Fruit fly (Drosophila melanogaster) whole organism, embryonic: Measurements from ENCODE around the gene CG16727.

Experiments
- B-H1 ChIP-seq: fragments of 200-800 bp; sonication (Bioruptor generic); IDR thresholded peaks from 3 replicates; pipeline ENCODE4 v1.3.6; 2022; ENCODE audit warnings: missing biosample characterization, missing genetic modification characterization
- CG1024 ChIP-seq: fragments of 200-800 bp; sonication (Bioruptor generic); IDR thresholded peaks from 2 replicates; pipeline ENCODE4 v1.3.6; 2022; ENCODE audit warnings: missing biosample characterization, missing genetic modification characterization
- CG10274 ChIP-seq: fragments of 200-800 bp; sonication (Bioruptor generic); optimal IDR thresholded peaks from 3 replicates; lab custom pipeline; 2017; ENCODE audit warnings: missing biosample characterization, mild to moderate bottlenecking, missing genetic modification characterization
- CG10366 ChIP-seq: fragments of 200-800 bp; sonication (Bioruptor generic); IDR thresholded peaks from 2 replicates; pipeline ENCODE4 v1.3.6; 2022; ENCODE audit warnings: missing biosample characterization, missing genetic modification characterization
- CG11247 ChIP-seq: fragments of 200-800 bp; sonication (Bioruptor generic); IDR thresholded peaks from 2 replicates; pipeline ENCODE4 v1.3.6; 2022; ENCODE audit warnings: missing biosample characterization, missing genetic modification characterization
- CG12299 ChIP-seq: fragments of 200-800 bp; sonication (Bioruptor generic); optimal IDR thresholded peaks from 2 replicates; lab custom pipeline; 2018; ENCODE audit warnings: missing biosample characterization, mild to moderate bottlenecking, missing genetic modification characterization
- CG12744 ChIP-seq: fragments of 200-800 bp; sonication (Bioruptor generic); optimal IDR thresholded peaks from 2 replicates; lab custom pipeline; 2016; ENCODE audit warnings: missing biosample characterization, missing genetic modification characterization
- CG12942 ChIP-seq: fragments of 200-800 bp; sonication (Bioruptor generic); optimal IDR thresholded peaks from 3 replicates; lab custom pipeline; 2016; ENCODE audit warnings: missing biosample characterization, missing genetic modification characterization
- CG13424 ChIP-seq: fragments of 200-800 bp; sonication (Bioruptor generic); optimal IDR thresholded peaks from 2 replicates; lab custom pipeline; 2019; ENCODE audit warnings: missing biosample characterization, mild to moderate bottlenecking, missing genetic modification characterization, moderate library complexity
- CG14860 ChIP-seq: fragments of 200-800 bp; sonication (Bioruptor generic); IDR thresholded peaks from 3 replicates; pipeline ENCODE4 v1.3.6; 2022; ENCODE audit warnings: missing biosample characterization, missing genetic modification characterization; ENCODE audit not compliant: partially characterized antibody
- CG15479 ChIP-seq: fragments of 200-800 bp; sonication (Bioruptor generic); optimal IDR thresholded peaks from 3 replicates; lab custom pipeline; 2019; ENCODE audit warnings: missing biosample characterization, mild to moderate bottlenecking, missing genetic modification characterization, moderate library complexity
- CG16863 ChIP-seq: fragments of 200-800 bp; sonication (Bioruptor generic); optimal IDR thresholded peaks from 3 replicates; lab custom pipeline; 2016; ENCODE audit warnings: missing biosample characterization, missing genetic modification characterization
- CG17802 ChIP-seq: fragments of 200-800 bp; sonication (Bioruptor generic); optimal IDR thresholded peaks from 2 replicates; lab custom pipeline; 2018; ENCODE audit warnings: missing biosample characterization, mild to moderate bottlenecking, missing genetic modification characterization, moderate library complexity
- CG2875 ChIP-seq: fragments of 200-800 bp; sonication (Bioruptor generic); optimal IDR thresholded peaks from 2 replicates; lab custom pipeline; 2017; ENCODE audit warnings: missing biosample characterization, mild to moderate bottlenecking, missing genetic modification characterization, missing genetic modification reagents
- CG31224 ChIP-seq: fragments of 200-800 bp; sonication (Bioruptor generic); IDR thresholded peaks from 2 replicates; pipeline ENCODE4 v1.3.6; 2022; ENCODE audit warnings: missing biosample characterization, missing genetic modification characterization
- CG33557 ChIP-seq: fragments of 200-800 bp; sonication (Bioruptor generic); optimal IDR thresholded peaks from 2 replicates; lab custom pipeline; 2019; ENCODE audit warnings: missing biosample characterization, mild to moderate bottlenecking, missing genetic modification characterization, moderate library complexity
- CG34422 ChIP-seq: fragments of 200-800 bp; sonication (Bioruptor generic); IDR thresholded peaks from 3 replicates; pipeline ENCODE4 v1.3.6; 2022; ENCODE audit warnings: missing biosample characterization, missing genetic modification characterization
- CG4360 ChIP-seq: fragments of 200-800 bp; sonication (Bioruptor generic); IDR thresholded peaks from 2 replicates; pipeline ENCODE4 v1.3.6; 2022; ENCODE audit warnings: missing biosample characterization, missing genetic modification characterization
- CG6765 ChIP-seq: fragments of 200-800 bp; sonication (Bioruptor generic); optimal IDR thresholded peaks from 3 replicates; lab custom pipeline; 2017; ENCODE audit warnings: missing biosample characterization, mild to moderate bottlenecking, missing genetic modification characterization
- CG8281 ChIP-seq: fragments of 200-800 bp; sonication (Bioruptor generic); optimal IDR thresholded peaks from 2 replicates; lab custom pipeline; 2018; ENCODE audit warnings: missing biosample characterization, mild to moderate bottlenecking, missing genetic modification characterization, moderate library complexity
- Dek ChIP-seq: fragments of 200-800 bp; sonication (Bioruptor generic); optimal IDR thresholded peaks from 3 replicates; lab custom pipeline; 2019; ENCODE audit warnings: missing biosample characterization, mild to moderate bottlenecking, missing genetic modification characterization, moderate library complexity
- Dfd ChIP-seq, 2 experiments: fragments of >200 bp; optimal IDR thresholded peaks; 2 replicates each; lab custom pipeline; 2017; ENCODE audit warnings: missing biosample characterization in 2 of 2, missing genetic modification characterization in 2 of 2
- Dll ChIP-seq: fragments of 200-800 bp; sonication (Bioruptor generic); IDR thresholded peaks from 4 replicates; pipeline ENCODE4 v1.3.6; 2022; ENCODE audit warnings: missing biosample characterization, missing genetic modification characterization; ENCODE audit not compliant: partially characterized antibody
- Hr51 ChIP-seq, 2 experiments: fragments of 200-800 bp; sonication (Bioruptor generic); optimal IDR thresholded peaks; 2 replicates in 1 of 2; 3 replicates in 1 of 2; lab custom pipeline; 2016 to 2018; ENCODE audit warnings: missing biosample characterization in 2 of 2, missing genetic modification characterization in 2 of 2, mild to moderate bottlenecking in 1 of 2, moderate library complexity in 1 of 2
- Mad ChIP-seq: fragments of 200-800 bp; sonication (Bioruptor generic); optimal IDR thresholded peaks from 2 replicates; lab custom pipeline; 2016; ENCODE audit warnings: missing biosample characterization, missing genetic modification characterization
- Med ChIP-seq: fragments of 200-800 bp; sonication (Bioruptor generic); peaks from one replicate; lab custom pipeline; 2016; ENCODE audit warnings: missing biosample characterization, missing genetic modification characterization, mild to moderate bottlenecking, inconsistent platforms, moderate library complexity
- NC2α ChIP-seq: fragments of 200-800 bp; sonication (Bioruptor generic); optimal IDR thresholded peaks from 2 replicates; lab custom pipeline; 2016; ENCODE audit warnings: missing biosample characterization, missing genetic modification characterization
- Neu2 ChIP-seq: fragments of 200-800 bp; sonication (Bioruptor generic); optimal IDR thresholded peaks from 3 replicates; lab custom pipeline; 2016; ENCODE audit warnings: missing biosample characterization, missing genetic modification characterization, borderline replicate concordance
- Ptx1 ChIP-seq: fragments of 200-800 bp; sonication (Bioruptor generic); IDR thresholded peaks from 2 replicates; pipeline ENCODE4 v1.3.6; 2022; ENCODE audit warnings: missing biosample characterization, missing genetic modification characterization
- Rfx ChIP-seq: fragments of 200-800 bp; sonication (Bioruptor generic); IDR thresholded peaks from 2 replicates; pipeline ENCODE4 v1.3.6; 2022; ENCODE audit warnings: missing biosample characterization, missing genetic modification characterization
- TFAM ChIP-seq: fragments of 200-800 bp; sonication (Bioruptor generic); optimal IDR thresholded peaks from 2 replicates; lab custom pipeline; 2017; ENCODE audit warnings: missing biosample characterization, missing genetic modification characterization, inconsistent platforms
- Trl ChIP-seq, 3 experiments: fragments of >200 bp in 2 of 3; fragments of 200-800 bp in 1 of 3; sonication (Bioruptor generic) in 1 of 3; optimal IDR thresholded peaks; 2 replicates in 1 of 3; 3 replicates in 2 of 3; lab custom pipeline; 2016 to 2017; ENCODE audit warnings: missing biosample characterization in 1 of 3, missing genetic modification characterization in 1 of 3
- ab ChIP-seq: fragments of 200-800 bp; sonication (Bioruptor generic); optimal IDR thresholded peaks from 2 replicates; lab custom pipeline; 2016; ENCODE audit warnings: missing biosample characterization, missing genetic modification characterization
- dan ChIP-seq: fragments of 200-800 bp; sonication (Bioruptor generic); IDR thresholded peaks from 2 replicates; pipeline ENCODE4 v1.3.6; 2022; ENCODE audit warnings: missing biosample characterization, missing genetic modification characterization
- dimm ChIP-seq: fragments of 200-800 bp; sonication (Bioruptor generic); IDR thresholded peaks from 2 replicates; pipeline ENCODE4 v1.3.6; 2022; ENCODE audit warnings: missing biosample characterization, missing genetic modification characterization
- en ChIP-seq: fragments of 200-800 bp; sonication (Bioruptor generic); optimal IDR thresholded peaks from 2 replicates; lab custom pipeline; 2016; ENCODE audit warnings: missing biosample characterization, missing genetic modification characterization
- esg ChIP-seq: fragments of 200-800 bp; sonication (Bioruptor generic); conservative IDR thresholded peaks from 2 replicates; pipeline ENCODE4 v1.3.6; 2022; ENCODE audit warnings: missing biosample characterization, missing genetic modification characterization
- gcm2 ChIP-seq: fragments of 200-800 bp; sonication (Bioruptor generic); optimal IDR thresholded peaks from 2 replicates; lab custom pipeline; 2016; ENCODE audit warnings: missing biosample characterization, missing genetic modification characterization
- h ChIP-seq: fragments of >200 bp; optimal IDR thresholded peaks from 2 replicates; lab custom pipeline; 2017
- insv ChIP-seq, 2 experiments: fragments of 200-800 bp; sonication (Bioruptor generic); optimal IDR thresholded peaks; 3 replicates each; lab custom pipeline; 2016 to 2018; ENCODE audit warnings: missing biosample characterization in 2 of 2, missing genetic modification characterization in 2 of 2
- inv ChIP-seq: fragments of 200-800 bp; sonication (Bioruptor generic); IDR thresholded peaks from 2 replicates; pipeline ENCODE4 v1.3.6; 2022; ENCODE audit warnings: missing biosample characterization, missing genetic modification characterization; ENCODE audit not compliant: partially characterized antibody
- ken ChIP-seq: fragments of 200-800 bp; sonication (Bioruptor generic); IDR thresholded peaks from 3 replicates; pipeline ENCODE4 v1.3.6; 2022; ENCODE audit warnings: missing biosample characterization, missing genetic modification characterization
- lmd ChIP-seq: fragments of 200-800 bp; sonication (Bioruptor generic); IDR thresholded peaks from 2 replicates; pipeline ENCODE4 v1.3.6; 2022; ENCODE audit warnings: missing biosample characterization, missing genetic modification characterization
- org-1 ChIP-seq: fragments of 200-800 bp; sonication (Bioruptor generic); optimal IDR thresholded peaks from 2 replicates; lab custom pipeline; 2017; ENCODE audit warnings: missing biosample characterization, missing genetic modification characterization
- otp ChIP-seq: fragments of 200-800 bp; sonication (Bioruptor generic); IDR thresholded peaks from 3 replicates; pipeline ENCODE4, ENCODE4 v1.3.6; 2022; ENCODE audit warnings: missing biosample characterization, missing genetic modification characterization
- pho ChIP-seq: fragments of 200-800 bp; sonication (Bioruptor generic); optimal IDR thresholded peaks from 2 replicates; lab custom pipeline; 2016; ENCODE audit warnings: missing biosample characterization, missing genetic modification characterization
- pum ChIP-seq: fragments of 200-800 bp; sonication (Bioruptor generic); optimal IDR thresholded peaks from 2 replicates; lab custom pipeline; 2016; ENCODE audit warnings: missing biosample characterization, missing genetic modification characterization
- row ChIP-seq: fragments of 200-800 bp; sonication (Bioruptor generic); IDR thresholded peaks from 3 replicates; pipeline ENCODE4 v1.3.6; 2022; ENCODE audit warnings: missing biosample characterization, missing genetic modification characterization
- salm ChIP-seq: fragments of 200-800 bp; sonication (Bioruptor generic); optimal IDR thresholded peaks from 2 replicates; lab custom pipeline; 2018; ENCODE audit warnings: missing biosample characterization, mild to moderate bottlenecking, missing genetic modification characterization
- scrt ChIP-seq: fragments of 200-800 bp; sonication (Bioruptor generic); optimal IDR thresholded peaks from 2 replicates; lab custom pipeline; 2018; ENCODE audit warnings: missing biosample characterization, mild to moderate bottlenecking, missing genetic modification characterization, moderate library complexity
- unpg ChIP-seq: fragments of 200-800 bp; sonication (Bioruptor generic); optimal IDR thresholded peaks from 3 replicates; lab custom pipeline; 2018; ENCODE audit warnings: missing biosample characterization, mild to moderate bottlenecking, missing genetic modification characterization, moderate library complexity

The CG16727 gene

DNA sequence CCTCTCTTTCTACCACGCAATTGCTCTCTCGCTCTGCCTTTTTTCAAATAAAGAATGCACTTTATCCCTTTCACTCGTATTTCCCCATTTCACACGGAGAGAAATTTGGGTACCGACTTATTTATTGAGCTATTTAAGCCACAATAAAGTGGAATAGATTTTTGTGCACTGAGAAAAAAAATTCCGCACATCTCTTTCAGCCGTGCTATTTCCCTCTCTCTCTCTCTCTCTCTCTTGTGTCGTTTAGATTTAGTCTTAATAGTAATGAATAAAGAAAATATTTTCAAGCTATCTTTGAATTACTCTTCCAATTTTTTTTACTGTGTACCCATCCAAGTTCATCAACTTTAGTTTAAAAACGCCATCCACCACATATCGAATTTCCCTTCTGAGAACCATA is 10.4 kb downstream of the CG16727 start (continued):
- TF ChIP-seq Dek (tag; lab: Kevin White, UChicago) (peak; percentile 33), lmd (GFP tag; lab: Robert Waterston, UW) (peak; percentile 73), h (lab: Kevin White, UChicago) (no peak), Dll (GFP tag; lab: Robert Waterston, UW) (no peak), Rfx (GFP tag; lab: Robert Waterston, UW) (peak; percentile 79), CG8281 (tag; lab: Kevin White, UChicago) (no peak), Mad (GFP tag; lab: Kevin White, UChicago) (peak; percentile 3), Ptx1 (GFP tag; lab: Robert Waterston, UW) (peak; percentile 63), dan (GFP tag; lab: Robert Waterston, UW) (no peak), CG15479 (no peak), ken (peak; percentile 69), CG12942 (GFP tag; lab: Kevin White, UChicago) (peak; percentile 44), gcm2 (GFP tag; lab: Kevin White, UChicago) (no peak), Hr51 (GFP tag; optimal IDR thresholded peaks at IDR 0.05; lab: Kevin White, UChicago) (peak in 1 of 2 experiments; percentile 61), en (GFP tag; lab: Kevin White, UChicago) (no peak), CG1024 (GFP tag; lab: Robert Waterston, UW) (no peak), esg (GFP tag; lab: Robert Waterston, UW) (peak; percentile 57), Med (GFP tag; lab: Kevin White, UChicago) (peak; percentile 96), salm (tag; lab: Kevin White, UChicago) (peak; percentile 34), CG12744 (GFP tag; lab: Kevin White, UChicago) (peak; percentile 46), Neu2 (GFP tag; lab: Kevin White, UChicago) (no peak), pho (GFP tag; lab: Kevin White, UChicago) (peak; percentile 60), CG4360 (GFP tag; lab: Robert Waterston, UW) (no peak), CG13424 (tag; lab: Kevin White, UChicago) (peak; percentile 34), Trl (optimal IDR thresholded peaks at IDR 0.05; lab: Kevin White, UChicago) (peak in 1 of 2 experiments; percentile 14), Trl (GFP tag; optimal IDR thresholded peaks at IDR 0.05; lab: Kevin White, UChicago) (peak; percentile 23), CG16863 (GFP tag; lab: Kevin White, UChicago) (peak; percentile 49), pum (GFP tag; lab: Kevin White, UChicago) (peak; percentile 44), unpg (GFP tag; lab: Kevin White, UChicago) (peak; percentile 68), CG33557 (GFP tag; lab: Kevin White, UChicago) (no peak), org-1 (peak; percentile 40), otp (GFP tag; lab: Robert Waterston, UW) (0 out of 3 replicates have a peak, but pooled peaks have one; percentile 41), TFAM (no peak), CG11247 (GFP tag; lab: Robert Waterston, UW) (no peak), CG14860 (no peak), CG17802 (tag; lab: Kevin White, UChicago) (no peak), ab (GFP tag; lab: Kevin White, UChicago) (no peak), CG10366 (GFP tag; lab: Robert Waterston, UW) (peak; percentile 65), NC2α (GFP tag; lab: Kevin White, UChicago) (no peak), CG34422 (GFP tag; lab: Robert Waterston, UW) (peak; percentile 74; the same call in 2 of the 3 replicates), scrt (peak; percentile 16), CG31224 (GFP tag; lab: Robert Waterston, UW) (0 out of 2 replicates have a peak, but pooled peaks have one; percentile 36), CG10274 (GFP tag; lab: Kevin White, UChicago) (no peak), dimm (GFP tag; lab: Robert Waterston, UW) (0 out of 2 replicates have a peak, but pooled peaks have one; percentile 33), insv (GFP tag; optimal IDR thresholded peaks at IDR 0.05; lab: Kevin White, UChicago) (no peak), row (GFP tag; lab: Robert Waterston, UW) (peak; percentile 68), CG2875 (GFP tag; lab: Kevin White, UChicago) (peak; percentile 48), CG6765 (no peak), inv (GFP tag; lab: Robert Waterston, UW) (no peak), CG12299 (tag; lab: Kevin White, UChicago) (no peak), Dfd (GFP tag; optimal IDR thresholded peaks at IDR 0.05; lab: Kevin White, UChicago) (no peak), B-H1 (GFP tag; lab: Robert Waterston, UW) (peak; percentile 53)
